Worm (Caenorhabditis elegans): ENCODE data around the gene C35B1.3.
A peak's percentile ranks its signal among the peaks of the same experiment; 100 is the strongest.

Gene C35B1.3

ce11 chrIV:4085787-4086262 is 4.9 kb downstream of the C35B1.3 start, which contains the start of gene C35B1.2 (continued):
- peak; percentile 93 for TF ChIP-seq athp-1 (tag; optimal IDR thresholded peaks at IDR 0.05)
- no peak for TF ChIP-seq madf-8 (GFP tag; conservative IDR thresholded peaks at IDR 0.05)
- no peak for TF ChIP-seq mes-4 (tag; optimal IDR thresholded peaks at IDR 0.05)
- peak; percentile 1 for TF ChIP-seq F23B12.7 (tag; optimal IDR thresholded peaks at IDR 0.05; ENCODE audit: insufficient read depth)
- no peak for TF ChIP-seq sea-2 (GFP tag; IDR thresholded peaks at IDR 0.05)
- 0 out of 2 replicates have a peak, but pooled peaks have one; percentile 13 for TF ChIP-seq F33H1.4 (GFP tag; IDR thresholded peaks at IDR 0.05)
- peak; percentile 21 for TF ChIP-seq efl-1 (GFP tag; optimal IDR thresholded peaks at IDR 0.05)
- 0 out of 2 replicates have a peak, but pooled peaks have one; percentile 9 for TF ChIP-seq mcd-1 (GFP tag; IDR thresholded peaks at IDR 0.05)
- no peak for TF ChIP-seq ama-1 (optimal IDR thresholded peaks at IDR 0.05)
- no peak for TF ChIP-seq ama-1 (GFP tag; optimal IDR thresholded peaks at IDR 0.05)

ce11 chrIV:4093087-4093486 is 12.1 kb downstream of the C35B1.3 start:
- TF ChIP-seq cebp-1 (GFP tag; IDR thresholded peaks at IDR 0.05) (no peak), cebp-1 (tag; optimal IDR thresholded peaks at IDR 0.05) (peak; percentile 84), nfya-1 (tag; optimal IDR thresholded peaks at IDR 0.05; ENCODE audit: borderline replicate concordance, insufficient read depth) (no peak), F37B4.10 (GFP tag; IDR thresholded peaks at IDR 0.05) (no peak), B0261.1 (tag; optimal IDR thresholded peaks at IDR 0.05) (no peak), lsy-27 (tag; optimal IDR thresholded peaks at IDR 0.05; ENCODE audit: borderline replicate concordance, insufficient read depth) (no peak), F33H1.4 (GFP tag; IDR thresholded peaks at IDR 0.05) (no peak; the same call in 1 of the 2 replicates), lin-40 (tag; optimal IDR thresholded peaks at IDR 0.05) (peak; percentile 73), ceh-91 (GFP tag; IDR thresholded peaks at IDR 0.05) (no peak), atf-7 (tag; optimal IDR thresholded peaks at IDR 0.05) (peak; percentile 73), ekl-4 (GFP tag; IDR thresholded peaks at IDR 0.05) (no peak), ceh-40 (GFP tag; IDR thresholded peaks at IDR 0.05) (no peak), ceh-100 (GFP tag; IDR thresholded peaks at IDR 0.05) (no peak), ama-1 (optimal IDR thresholded peaks at IDR 0.05) (no peak), ama-1 (GFP tag; optimal IDR thresholded peaks at IDR 0.05) (no peak), lin-26 (GFP tag; IDR thresholded peaks at IDR 0.05) (no peak), snpc-4 (GFP tag; optimal IDR thresholded peaks at IDR 0.05) (no peak), snpc-4 (tag; optimal IDR thresholded peaks at IDR 0.05) (peak in 2 of 4 experiments; percentile 24 to 31), snpc-3.4 (tag; optimal IDR thresholded peaks at IDR 0.05) (no peak), F23B12.7 (tag; optimal IDR thresholded peaks at IDR 0.05; ENCODE audit: insufficient read depth) (no peak), F52B5.7 (tag; optimal IDR thresholded peaks at IDR 0.05) (no peak), fkh-3 (tag; optimal IDR thresholded peaks at IDR 0.05) (no peak), madf-3 (GFP tag; IDR thresholded peaks at IDR 0.05) (no peak), akir-1 (GFP tag; optimal IDR thresholded peaks at IDR 0.05) (no peak), hmg-1.2 (GFP tag; IDR thresholded peaks at IDR 0.05) (peak; percentile 92), zfh-2 (GFP tag; conservative IDR thresholded peaks at IDR 0.05) (peak; percentile 95), egl-18 (GFP tag; IDR thresholded peaks at IDR 0.05) (no peak), sdz-38 (tag; optimal IDR thresholded peaks at IDR 0.05) (no peak), lir-1 (GFP tag; conservative IDR thresholded peaks at IDR 0.05) (no peak), sptf-2 (GFP tag; optimal IDR thresholded peaks at IDR 0.05) (no peak), pbrm-1 (GFP tag; IDR thresholded peaks at IDR 0.05) (peak; percentile 65; the same call in 1 of the 2 replicates), madf-8 (GFP tag; conservative IDR thresholded peaks at IDR 0.05) (no peak), B0336.3 (GFP tag; IDR thresholded peaks at IDR 0.05) (peak; percentile 54; the same call in 1 of the 2 replicates), let-526 (GFP tag; IDR thresholded peaks at IDR 0.05) (no peak), K12H6.12 (tag; optimal IDR thresholded peaks at IDR 0.05) (peak; percentile 72), xnd-1 (tag; optimal IDR thresholded peaks at IDR 0.05) (no peak), athp-1 (tag; optimal IDR thresholded peaks at IDR 0.05) (no peak), egl-44 (GFP tag; IDR thresholded peaks at IDR 0.05) (no peak), somi-1 (GFP tag; optimal IDR thresholded peaks at IDR 0.05) (peak; percentile 44), madf-6 (GFP tag; IDR thresholded peaks at IDR 0.05) (no peak), nhr-90 (tag; optimal IDR thresholded peaks at IDR 0.05) (peak; percentile 3), Y56A3A.18 (GFP tag; IDR thresholded peaks at IDR 0.05) (no peak), nfya-2 (GFP tag; IDR thresholded peaks at IDR 0.05) (no peak)

All from whole organism, young adult.